Worm (Caenorhabditis elegans) whole organism, L2 larva: ENCODE measurements around the gene gpa-13.

ENCODE experiments used
- R02D3.7 ChIP-seq: fragments of 150-350 bp; optimal IDR thresholded peaks from 2 replicates; lab custom pipeline; 2014; ENCODE audit warnings: missing biosample characterization, missing genetic modification characterization
- ZK546.5 ChIP-seq: sonication (generic microtip); optimal IDR thresholded peaks from 2 replicates; lab custom pipeline; 2017; ENCODE audit warnings: missing biosample characterization, missing genetic modification characterization
- ama-1 ChIP-seq: fragments of 150-350 bp; optimal IDR thresholded peaks from 2 replicates; lab custom pipeline; 2018; ENCODE audit warnings: inconsistent platforms
- lin-13 ChIP-seq: fragments of 150-350 bp; optimal IDR thresholded peaks from 2 replicates; lab custom pipeline; 2014; ENCODE audit warnings: missing biosample characterization, missing genetic modification reagents, missing genetic modification characterization
- mdl-1 ChIP-seq, 2 experiments: fragments of 150-350 bp in 1 of 2; sonication (generic microtip) in 1 of 2; optimal IDR thresholded peaks; 2 replicates each; lab custom pipeline; 2017; ENCODE audit warnings: missing biosample characterization in 2 of 2, missing genetic modification characterization in 2 of 2
- nhr-11 ChIP-seq: fragments of 150-350 bp; optimal IDR thresholded peaks from 2 replicates; lab custom pipeline; 2014; ENCODE audit warnings: missing biosample characterization, missing genetic modification characterization
- nhr-21 ChIP-seq: fragments of 150-350 bp; optimal IDR thresholded peaks from 2 replicates; lab custom pipeline; 2014; ENCODE audit warnings: missing biosample characterization, missing genetic modification characterization
- nhr-77 ChIP-seq: fragments of 150-350 bp; optimal IDR thresholded peaks from 2 replicates; lab custom pipeline; 2014; ENCODE audit warnings: missing biosample characterization, missing genetic modification characterization
- unc-62 ChIP-seq: fragments of 150-350 bp; optimal IDR thresholded peaks from 2 replicates; lab custom pipeline; 2014; ENCODE audit warnings: missing biosample characterization, missing genetic modification reagents, missing genetic modification characterization
- ztf-11 ChIP-seq: sonication (generic microtip); optimal IDR thresholded peaks from 2 replicates; lab custom pipeline; 2017; ENCODE audit warnings: missing biosample characterization, missing genetic modification characterization

DNA sequence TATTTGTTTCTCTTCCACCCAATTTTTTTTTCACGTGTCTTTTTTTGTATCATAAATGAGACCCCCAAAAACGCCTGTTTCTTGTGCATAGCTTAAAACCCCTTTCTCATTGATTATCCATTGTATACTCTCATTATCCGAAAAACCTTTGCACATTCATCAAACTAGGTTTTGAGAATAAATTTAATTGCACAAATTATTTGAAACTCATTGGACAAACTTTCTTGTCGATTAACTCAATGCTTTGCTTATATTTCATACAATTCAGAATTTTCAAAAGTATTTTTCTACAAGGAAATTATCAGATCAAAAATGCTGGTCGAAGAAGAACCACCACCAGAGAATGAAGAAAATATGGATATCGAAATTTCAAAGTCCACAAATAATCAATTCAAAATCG lies 50.7 kb downstream of the gpa-13 start, which contains the start of gene R11D1.1:
- TF ChIP-seq ztf-11 (tag; lab: Kevin White, UChicago), result no peak
- TF ChIP-seq unc-62 (GFP tag; lab: Kevin White, UChicago), result no peak
- TF ChIP-seq nhr-21 (tag; lab: Kevin White, UChicago), result no peak
- no peak for TF ChIP-seq lin-13 (GFP tag; lab: Kevin White, UChicago)
- TF ChIP-seq nhr-11 (tag; lab: Kevin White, UChicago), result no peak
- TF ChIP-seq nhr-77 (tag; lab: Kevin White, UChicago), result no peak
- no peak for TF ChIP-seq R02D3.7 (tag; lab: Kevin White, UChicago)
- TF ChIP-seq mdl-1 (tag; optimal IDR thresholded peaks at IDR 0.05; lab: Kevin White, UChicago), result no peak
- no peak for TF ChIP-seq ZK546.5 (tag; lab: Kevin White, UChicago)
- TF ChIP-seq ama-1, result no peak
